Fruit fly (Drosophila melanogaster) whole organism, embryonic: ENCODE data around the gene EMC5.

Experiments used
- Antp ChIP-seq: fragments of 200-800 bp; sonication (Bioruptor generic); optimal IDR thresholded peaks from 3 replicates; lab custom pipeline; 2016; ENCODE audit warnings: missing biosample characterization, missing genetic modification characterization
- Atf3 ChIP-seq: fragments of 200-800 bp; sonication (Bioruptor generic); optimal IDR thresholded peaks from 3 replicates; lab custom pipeline; 2016; ENCODE audit warnings: missing biosample characterization, missing genetic modification characterization
- Atf6 ChIP-seq: fragments of 200-800 bp; sonication (Bioruptor generic); IDR thresholded peaks from 2 replicates; pipeline ENCODE4 v1.3.6; 2022; ENCODE audit warnings: missing biosample characterization, missing genetic modification characterization
- CG10147 ChIP-seq: fragments of 200-800 bp; sonication (Bioruptor generic); optimal IDR thresholded peaks from 2 replicates; lab custom pipeline; 2019; ENCODE audit warnings: missing biosample characterization, mild to moderate bottlenecking, missing genetic modification characterization, moderate library complexity
- CG10267 ChIP-seq: fragments of 200-800 bp; sonication (Bioruptor generic); optimal IDR thresholded peaks from 2 replicates; lab custom pipeline; 2018; ENCODE audit warnings: missing biosample characterization, mild to moderate bottlenecking, missing genetic modification characterization, moderate library complexity
- CG10959 ChIP-seq: fragments of 200-800 bp; sonication (Bioruptor generic); IDR thresholded peaks from 2 replicates; pipeline ENCODE4 v1.3.6; 2022; ENCODE audit warnings: missing biosample characterization, missing genetic modification characterization
- CG11093 ChIP-seq: fragments of 200-800 bp; sonication (Bioruptor generic); IDR thresholded peaks from 3 replicates; pipeline ENCODE4 v1.3.6; 2022; ENCODE audit warnings: missing biosample characterization, missing genetic modification characterization
- CG1603 ChIP-seq: fragments of 200-800 bp; sonication (Bioruptor generic); optimal IDR thresholded peaks from 2 replicates; lab custom pipeline; 2019; ENCODE audit warnings: missing biosample characterization, mild to moderate bottlenecking, missing genetic modification characterization, moderate library complexity
- CG16779 ChIP-seq: fragments of 200-800 bp; sonication (Bioruptor generic); IDR thresholded peaks from 2 replicates; pipeline ENCODE4 v1.3.6; 2022; ENCODE audit warnings: missing biosample characterization, missing genetic modification characterization
- CG32532 ChIP-seq: fragments of 200-800 bp; sonication (Bioruptor generic); IDR thresholded peaks from 2 replicates; pipeline ENCODE4 v1.3.6; 2022; ENCODE audit warnings: missing biosample characterization, missing genetic modification characterization
- CG3407 ChIP-seq: fragments of 200-800 bp; sonication (Bioruptor generic); optimal IDR thresholded peaks from 2 replicates; lab custom pipeline; 2018; ENCODE audit warnings: missing biosample characterization, mild to moderate bottlenecking, missing genetic modification characterization
- CG4328 ChIP-seq: fragments of 200-800 bp; sonication (Bioruptor generic); optimal IDR thresholded peaks from 3 replicates; lab custom pipeline; 2017; ENCODE audit warnings: missing biosample characterization, missing genetic modification reagents, missing genetic modification characterization
- CG7271 ChIP-seq: fragments of 200-800 bp; sonication (Bioruptor generic); optimal IDR thresholded peaks from 2 replicates; lab custom pipeline; 2018; ENCODE audit warnings: missing biosample characterization, mild to moderate bottlenecking, missing genetic modification characterization, moderate library complexity
- CG7357 ChIP-seq: fragments of 200-800 bp; sonication (Bioruptor generic); IDR thresholded peaks from 3 replicates; pipeline ENCODE4 v1.3.6; 2022; ENCODE audit warnings: missing biosample characterization, missing genetic modification characterization
- CG7987 ChIP-seq: fragments of 200-800 bp; sonication (Bioruptor generic); optimal IDR thresholded peaks from 2 replicates; lab custom pipeline; 2018; ENCODE audit warnings: missing biosample characterization, mild to moderate bottlenecking, missing genetic modification characterization, moderate library complexity
- CG8388 ChIP-seq: fragments of 200-800 bp; sonication (Bioruptor generic); optimal IDR thresholded peaks from 2 replicates; lab custom pipeline; 2019; ENCODE audit warnings: missing biosample characterization, mild to moderate bottlenecking, missing genetic modification characterization, moderate library complexity
- CG9215 ChIP-seq: fragments of 200-800 bp; sonication (Bioruptor generic); IDR thresholded peaks from 2 replicates; pipeline ENCODE4 v1.3.6; 2022; ENCODE audit warnings: missing biosample characterization, missing genetic modification characterization
- Doc3 ChIP-seq: fragments of 200-800 bp; sonication (Bioruptor generic); IDR thresholded peaks from 3 replicates; pipeline ENCODE4 v1.3.6; 2022; ENCODE audit warnings: missing biosample characterization, missing genetic modification characterization; ENCODE audit not compliant: partially characterized antibody
- Dp ChIP-seq: fragments of 200-800 bp; sonication (Bioruptor generic); optimal IDR thresholded peaks from 2 replicates; lab custom pipeline; 2018; ENCODE audit warnings: missing biosample characterization, mild to moderate bottlenecking, missing genetic modification characterization, moderate library complexity
- Elba2 ChIP-seq: fragments of 200-800 bp; sonication (Bioruptor generic); optimal IDR thresholded peaks from 3 replicates; lab custom pipeline; 2016; ENCODE audit warnings: missing biosample characterization, missing genetic modification characterization
- Ets65A ChIP-seq: fragments of 200-800 bp; sonication (Bioruptor generic); peaks from one replicate; lab custom pipeline; 2016; ENCODE audit warnings: missing biosample characterization, missing genetic modification characterization
- HmgD ChIP-seq: fragments of 200-800 bp; sonication (Bioruptor generic); optimal IDR thresholded peaks from 3 replicates; lab custom pipeline; 2016; ENCODE audit warnings: missing biosample characterization, missing genetic modification characterization
- MBD-R2 ChIP-seq: fragments of 200-800 bp; sonication (Bioruptor generic); IDR thresholded peaks from 2 replicates; pipeline ENCODE4 v1.3.6; 2022; ENCODE audit warnings: missing biosample characterization, missing genetic modification characterization
- Meics ChIP-seq: fragments of 200-800 bp; sonication (Bioruptor generic); optimal IDR thresholded peaks from 2 replicates; lab custom pipeline; 2017; ENCODE audit warnings: missing biosample characterization, mild to moderate bottlenecking, missing genetic modification characterization
- Mrtf ChIP-seq: fragments of 200-800 bp; sonication (Bioruptor generic); IDR thresholded peaks from 3 replicates; pipeline ENCODE4 v1.3.6; 2022; ENCODE audit warnings: missing biosample characterization, missing genetic modification characterization
- Myb ChIP-seq: fragments of 200-800 bp; sonication (Bioruptor generic); optimal IDR thresholded peaks from 2 replicates; lab custom pipeline; 2016; ENCODE audit warnings: missing biosample characterization, missing genetic modification characterization
- Sry-δ ChIP-seq: fragments of 200-800 bp; sonication (Bioruptor generic); optimal IDR thresholded peaks from 2 replicates; lab custom pipeline; 2016; ENCODE audit warnings: missing biosample characterization, missing genetic modification characterization
- Taf1 ChIP-seq: fragments of 200-800 bp; sonication (Bioruptor generic); IDR thresholded peaks from 2 replicates; pipeline ENCODE4 v1.3.6; 2022; ENCODE audit warnings: missing biosample characterization, missing genetic modification characterization
- ash1 ChIP-seq: fragments of 200-800 bp; sonication (Bioruptor generic); optimal IDR thresholded peaks from 2 replicates; lab custom pipeline; 2018; ENCODE audit warnings: missing biosample characterization, mild to moderate bottlenecking, missing genetic modification characterization
- chinmo ChIP-seq: fragments of 200-800 bp; sonication (Bioruptor generic); IDR thresholded peaks from 4 replicates; pipeline ENCODE4 v1.3.6; 2022; ENCODE audit warnings: missing biosample characterization, missing genetic modification characterization; ENCODE audit not compliant: partially characterized antibody
- disco-r ChIP-seq: fragments of 200-800 bp; sonication (Bioruptor generic); optimal IDR thresholded peaks from 2 replicates; lab custom pipeline; 2016; ENCODE audit warnings: missing biosample characterization, missing genetic modification characterization
- esg ChIP-seq: fragments of 200-800 bp; sonication (Bioruptor generic); conservative IDR thresholded peaks from 2 replicates; pipeline ENCODE4 v1.3.6; 2022; ENCODE audit warnings: missing biosample characterization, missing genetic modification characterization
- fd3F ChIP-seq: fragments of 200-800 bp; sonication (Bioruptor generic); optimal IDR thresholded peaks from 2 replicates; lab custom pipeline; 2018; ENCODE audit warnings: missing biosample characterization, mild to moderate bottlenecking, missing genetic modification characterization, moderate library complexity
- gsb-n ChIP-seq: fragments of 200-800 bp; sonication (Bioruptor generic); optimal IDR thresholded peaks from 3 replicates; lab custom pipeline; 2018; ENCODE audit warnings: missing biosample characterization, mild to moderate bottlenecking, missing genetic modification characterization
- gt ChIP-seq: fragments of 200-800 bp; sonication (Bioruptor generic); IDR thresholded peaks from 2 replicates; pipeline ENCODE4 v1.3.6; 2022; ENCODE audit warnings: missing biosample characterization, missing genetic modification characterization
- her ChIP-seq: fragments of 200-800 bp; sonication (Bioruptor generic); optimal IDR thresholded peaks from 2 replicates; lab custom pipeline; 2016; ENCODE audit warnings: missing biosample characterization, missing genetic modification characterization
- kah ChIP-seq: fragments of 200-800 bp; sonication (Bioruptor generic); optimal IDR thresholded peaks from 2 replicates; lab custom pipeline; 2018; ENCODE audit warnings: missing biosample characterization, mild to moderate bottlenecking, missing genetic modification characterization
- kni ChIP-seq: fragments of 200-800 bp; sonication (Bioruptor generic); optimal IDR thresholded peaks from 3 replicates; lab custom pipeline; 2017; ENCODE audit warnings: mild to moderate bottlenecking, missing biosample characterization, missing genetic modification reagents, missing genetic modification characterization
- pum ChIP-seq: fragments of 200-800 bp; sonication (Bioruptor generic); optimal IDR thresholded peaks from 2 replicates; lab custom pipeline; 2016; ENCODE audit warnings: missing biosample characterization, missing genetic modification characterization
- pzg ChIP-seq: fragments of 200-800 bp; sonication (Bioruptor generic); optimal IDR thresholded peaks from 3 replicates; lab custom pipeline; 2018; ENCODE audit warnings: missing biosample characterization, mild to moderate bottlenecking, missing genetic modification characterization, moderate library complexity
- rib ChIP-seq: fragments of 200-800 bp; sonication (Bioruptor generic); IDR thresholded peaks from 2 replicates; pipeline ENCODE4 v1.3.6; 2022; ENCODE audit warnings: missing biosample characterization, missing genetic modification characterization
- sd ChIP-seq: fragments of 200-800 bp; sonication (Bioruptor generic); optimal IDR thresholded peaks from 3 replicates; lab custom pipeline; 2018; ENCODE audit warnings: missing biosample characterization, mild to moderate bottlenecking, missing genetic modification characterization, moderate library complexity
- shn ChIP-seq: fragments of 200-800 bp; sonication (Bioruptor generic); optimal IDR thresholded peaks from 3 replicates; lab custom pipeline; 2016; ENCODE audit warnings: missing biosample characterization, missing genetic modification characterization
- tgo ChIP-seq: fragments of 200-800 bp; sonication (Bioruptor generic); IDR thresholded peaks from 3 replicates; pipeline ENCODE4 v1.3.6; 2022; ENCODE audit warnings: missing biosample characterization, missing genetic modification characterization
- tna ChIP-seq: fragments of 200-800 bp; sonication (Bioruptor generic); IDR thresholded peaks from 2 replicates; pipeline ENCODE4 v1.3.6; 2022; ENCODE audit warnings: missing biosample characterization, missing genetic modification characterization; ENCODE audit not compliant: partially characterized antibody
- tx ChIP-seq: fragments of 200-800 bp; sonication (Bioruptor generic); optimal IDR thresholded peaks from 2 replicates; lab custom pipeline; 2016; ENCODE audit warnings: missing biosample characterization, missing genetic modification characterization
- unpg ChIP-seq: fragments of 200-800 bp; sonication (Bioruptor generic); optimal IDR thresholded peaks from 3 replicates; lab custom pipeline; 2018; ENCODE audit warnings: missing biosample characterization, mild to moderate bottlenecking, missing genetic modification characterization, moderate library complexity
- usp ChIP-seq: fragments of >200 bp; optimal IDR thresholded peaks from 2 replicates; lab custom pipeline; 2017; ENCODE audit warnings: missing biosample characterization, missing genetic modification characterization
- vvl ChIP-seq: fragments of 200-800 bp; sonication (Bioruptor generic); IDR thresholded peaks from 2 replicates; pipeline ENCODE4 v1.3.6; 2022; ENCODE audit warnings: missing biosample characterization, missing genetic modification characterization
- zen ChIP-seq: fragments of 200-800 bp; sonication (Bioruptor generic); optimal IDR thresholded peaks from 3 replicates; lab custom pipeline; 2018; ENCODE audit warnings: missing biosample characterization, mild to moderate bottlenecking, missing genetic modification characterization, moderate library complexity

The EMC5 gene

dm6 chr2L:18965367-18966213 is 21.9 kb upstream of the EMC5 start (continued):
- TF ChIP-seq her (GFP tag; lab: Kevin White, UChicago) (no peak), CG10959 (GFP tag; lab: Robert Waterston, UW) (no peak), CG4328 (GFP tag; lab: Kevin White, UChicago) (no peak), MBD-R2 (no peak), HmgD (GFP tag; lab: Kevin White, UChicago) (no peak), zen (tag; lab: Kevin White, UChicago) (peak; percentile 4), Atf3 (GFP tag; lab: Kevin White, UChicago) (no peak), Ets65A (GFP tag; lab: Kevin White, UChicago) (no peak), CG7357 (GFP tag; lab: Robert Waterston, UW) (no peak), CG16779 (GFP tag; lab: Robert Waterston, UW) (peak; percentile 40; the same call in 1 of the 2 replicates), pzg (GFP tag; lab: Kevin White, UChicago) (no peak), CG7271 (no peak), CG1603 (no peak), ash1 (GFP tag; lab: Kevin White, UChicago) (no peak), rib (GFP tag; lab: Robert Waterston, UW) (no peak), Atf6 (GFP tag; lab: Robert Waterston, UW) (peak; percentile 57; the same call in 1 of the 2 replicates), Dp (GFP tag; lab: Kevin White, UChicago) (no peak), Doc3 (no peak), CG32532 (0 out of 2 replicates have a peak, but pooled peaks have one; percentile 47), kni (no peak), Sry-δ (no peak), disco-r (no peak), Antp (no peak), CG10267 (tag; lab: Kevin White, UChicago) (no peak), CG7987 (GFP tag; lab: Kevin White, UChicago) (no peak), tx (no peak), CG9215 (GFP tag; lab: Robert Waterston, UW) (peak; percentile 5; the same call in 1 of the 2 replicates), Taf1 (GFP tag; lab: Robert Waterston, UW) (peak; percentile 56), tgo (GFP tag; lab: Robert Waterston, UW) (peak; percentile 52; the same call in 2 of the 3 replicates), unpg (GFP tag; lab: Kevin White, UChicago) (peak; percentile 45), vvl (GFP tag; lab: Robert Waterston, UW) (0 out of 2 replicates have a peak, but pooled peaks have one; percentile 44), CG8388 (GFP tag; lab: Kevin White, UChicago) (no peak), kah (peak; percentile 75), usp (GFP tag; lab: Kevin White, UChicago) (no peak), CG10147 (GFP tag; lab: Kevin White, UChicago) (peak; percentile 63), Meics (GFP tag; lab: Kevin White, UChicago) (peak; percentile 53), CG11093 (GFP tag; lab: Robert Waterston, UW) (no peak), tna (no peak), sd (tag; lab: Kevin White, UChicago) (peak; percentile 70), shn (GFP tag; lab: Kevin White, UChicago) (no peak), gt (no peak), pum (no peak), Elba2 (GFP tag; lab: Kevin White, UChicago) (no peak), Myb (GFP tag; lab: Kevin White, UChicago) (no peak), esg (GFP tag; lab: Robert Waterston, UW) (no peak; the same call in 1 of the 2 replicates), fd3F (GFP tag; lab: Kevin White, UChicago) (peak; percentile 43), chinmo (GFP tag; lab: Robert Waterston, UW) (peak; percentile 74; the same call in 1 of the 4 replicates), CG3407 (GFP tag; lab: Kevin White, UChicago) (no peak), gsb-n (tag; lab: Kevin White, UChicago) (no peak), Mrtf (GFP tag; lab: Robert Waterston, UW) (no peak)
